Fruit fly (Drosophila melanogaster) whole organism, embryonic: ENCODE measurements around the gene Ppat-Dpck.

Experiments
- Abd-B ChIP-seq: fragments of 200-800 bp; sonication (Bioruptor generic); optimal IDR thresholded peaks from 2 replicates; lab custom pipeline; 2018; ENCODE audit warnings: missing biosample characterization, mild to moderate bottlenecking, missing genetic modification characterization, moderate library complexity
- C15 ChIP-seq: fragments of 200-800 bp; sonication (Bioruptor generic); IDR thresholded peaks from 3 replicates; pipeline ENCODE4 v1.3.6; 2022; ENCODE audit warnings: missing biosample characterization, missing genetic modification characterization
- CG10462 ChIP-seq: fragments of 200-800 bp; sonication (Bioruptor generic); optimal IDR thresholded peaks from 2 replicates; lab custom pipeline; 2016; ENCODE audit warnings: missing biosample characterization, missing genetic modification characterization
- CG11560 ChIP-seq: fragments of 200-800 bp; sonication (Bioruptor generic); IDR thresholded peaks from 3 replicates; pipeline ENCODE4 v1.3.6; 2022; ENCODE audit warnings: missing biosample characterization, missing genetic modification characterization
- CG13123 ChIP-seq: fragments of 200-800 bp; sonication (Bioruptor generic); optimal IDR thresholded peaks from 2 replicates; lab custom pipeline; 2016; ENCODE audit warnings: missing biosample characterization, missing genetic modification characterization
- CG13296 ChIP-seq: fragments of 200-800 bp; sonication (Bioruptor generic); optimal IDR thresholded peaks from 3 replicates; lab custom pipeline; 2018; ENCODE audit warnings: missing biosample characterization, mild to moderate bottlenecking, missing genetic modification characterization
- CG14860 ChIP-seq: fragments of 200-800 bp; sonication (Bioruptor generic); IDR thresholded peaks from 3 replicates; pipeline ENCODE4 v1.3.6; 2022; ENCODE audit warnings: missing biosample characterization, missing genetic modification characterization; ENCODE audit not compliant: partially characterized antibody
- CG15479 ChIP-seq: fragments of 200-800 bp; sonication (Bioruptor generic); optimal IDR thresholded peaks from 3 replicates; lab custom pipeline; 2019; ENCODE audit warnings: missing biosample characterization, mild to moderate bottlenecking, missing genetic modification characterization, moderate library complexity
- CG15696 ChIP-seq: fragments of 200-800 bp; sonication (Bioruptor generic); optimal IDR thresholded peaks from 2 replicates; lab custom pipeline; 2019; ENCODE audit warnings: missing biosample characterization, mild to moderate bottlenecking, missing genetic modification characterization, moderate library complexity
- CG16779 ChIP-seq: fragments of 200-800 bp; sonication (Bioruptor generic); IDR thresholded peaks from 2 replicates; pipeline ENCODE4 v1.3.6; 2022; ENCODE audit warnings: missing biosample characterization, missing genetic modification characterization
- CG17829 ChIP-seq: fragments of 200-800 bp; optimal IDR thresholded peaks from 2 replicates; lab custom pipeline; 2019; ENCODE audit warnings: missing biosample characterization, mild to moderate bottlenecking, missing genetic modification characterization, moderate library complexity
- CG1832 ChIP-seq: fragments of 200-800 bp; sonication (Bioruptor generic); optimal IDR thresholded peaks from 2 replicates; lab custom pipeline; 2017; ENCODE audit warnings: missing biosample characterization, mild to moderate bottlenecking, missing genetic modification characterization, inconsistent platforms
- CG18599 ChIP-seq: fragments of 200-800 bp; sonication (Bioruptor generic); optimal IDR thresholded peaks from 3 replicates; lab custom pipeline; 2017; ENCODE audit warnings: missing biosample characterization, missing genetic modification characterization, mild to moderate bottlenecking, moderate library complexity, missing genetic modification reagents
- CG18764 ChIP-seq: fragments of 200-800 bp; sonication (Bioruptor generic); optimal IDR thresholded peaks from 3 replicates; lab custom pipeline; 2016; ENCODE audit warnings: missing biosample characterization, missing genetic modification characterization
- CG2129 ChIP-seq: fragments of 200-800 bp; sonication (Bioruptor generic); IDR thresholded peaks from 2 replicates; pipeline ENCODE4 v1.3.6; 2022; ENCODE audit warnings: missing biosample characterization, missing genetic modification characterization; ENCODE audit not compliant: partially characterized antibody
- CG2678 ChIP-seq: fragments of 200-800 bp; sonication (Bioruptor generic); optimal IDR thresholded peaks from 3 replicates; lab custom pipeline; 2019; ENCODE audit warnings: missing biosample characterization, mild to moderate bottlenecking, missing genetic modification characterization, moderate library complexity
- CG31224 ChIP-seq: fragments of 200-800 bp; sonication (Bioruptor generic); IDR thresholded peaks from 2 replicates; pipeline ENCODE4 v1.3.6; 2022; ENCODE audit warnings: missing biosample characterization, missing genetic modification characterization
- CG3163 ChIP-seq: fragments of 200-800 bp; sonication (Bioruptor generic); optimal IDR thresholded peaks from 3 replicates; lab custom pipeline; 2016; ENCODE audit warnings: missing biosample characterization, missing genetic modification characterization
- CG34376 ChIP-seq: fragments of 200-800 bp; sonication (Bioruptor generic); optimal IDR thresholded peaks from 2 replicates; lab custom pipeline; 2018; ENCODE audit warnings: missing biosample characterization, mild to moderate bottlenecking, missing genetic modification characterization
- CG6854 ChIP-seq: fragments of 200-800 bp; sonication (Bioruptor generic); optimal IDR thresholded peaks from 3 replicates; lab custom pipeline; 2017; ENCODE audit warnings: missing biosample characterization, mild to moderate bottlenecking, missing genetic modification characterization
- CG7928 ChIP-seq: fragments of 200-800 bp; sonication (Bioruptor generic); optimal IDR thresholded peaks from 2 replicates; lab custom pipeline; 2017; ENCODE audit warnings: missing biosample characterization, mild to moderate bottlenecking, missing genetic modification characterization
- CG7987 ChIP-seq: fragments of 200-800 bp; sonication (Bioruptor generic); optimal IDR thresholded peaks from 2 replicates; lab custom pipeline; 2018; ENCODE audit warnings: missing biosample characterization, mild to moderate bottlenecking, missing genetic modification characterization, moderate library complexity
- CG8924 ChIP-seq: fragments of 200-800 bp; optimal IDR thresholded peaks from 3 replicates; lab custom pipeline; 2019; ENCODE audit warnings: missing biosample characterization, mild to moderate bottlenecking, missing genetic modification characterization, moderate library complexity
- Dip3 ChIP-seq: fragments of 200-800 bp; sonication (Bioruptor generic); optimal IDR thresholded peaks from 3 replicates; lab custom pipeline; 2016; ENCODE audit warnings: missing biosample characterization, missing genetic modification characterization
- Dref ChIP-seq: fragments of 200-800 bp; sonication (Bioruptor generic); IDR thresholded peaks from 2 replicates; pipeline ENCODE4 v1.3.6; 2022; ENCODE audit warnings: missing biosample characterization, missing genetic modification characterization
- E2f2 ChIP-seq: fragments of 200-800 bp; sonication (Bioruptor generic); IDR thresholded peaks from 2 replicates; pipeline ENCODE4 v1.3.6; 2022; ENCODE audit warnings: missing biosample characterization, missing genetic modification characterization
- Fer2 ChIP-seq: fragments of 200-800 bp; sonication (Bioruptor generic); optimal IDR thresholded peaks from 2 replicates; lab custom pipeline; 2018; ENCODE audit warnings: missing biosample characterization, mild to moderate bottlenecking, missing genetic modification characterization, moderate library complexity
- Gsc ChIP-seq: fragments of 200-800 bp; sonication (Bioruptor generic); IDR thresholded peaks from 2 replicates; pipeline ENCODE4 v1.3.6; 2022; ENCODE audit warnings: missing biosample characterization, missing genetic modification characterization
- H15 ChIP-seq: fragments of 200-800 bp; sonication (Bioruptor generic); IDR thresholded peaks from 3 replicates; pipeline ENCODE4 v1.3.6; 2022; ENCODE audit warnings: missing biosample characterization, missing genetic modification characterization
- HLHmδ ChIP-seq: fragments of 200-800 bp; sonication (Bioruptor generic); optimal IDR thresholded peaks from 2 replicates; lab custom pipeline; 2018; ENCODE audit warnings: missing biosample characterization, mild to moderate bottlenecking, missing genetic modification characterization, moderate library complexity
- Hey ChIP-seq: fragments of 200-800 bp; sonication (Bioruptor generic); optimal IDR thresholded peaks from 3 replicates; lab custom pipeline; 2018; ENCODE audit warnings: missing biosample characterization, mild to moderate bottlenecking, missing genetic modification characterization
- Neu2 ChIP-seq: fragments of 200-800 bp; sonication (Bioruptor generic); optimal IDR thresholded peaks from 3 replicates; lab custom pipeline; 2016; ENCODE audit warnings: missing biosample characterization, missing genetic modification characterization, borderline replicate concordance
- Spps ChIP-seq: fragments of 200-800 bp; sonication (Bioruptor generic); optimal IDR thresholded peaks from 2 replicates; lab custom pipeline; 2018; ENCODE audit warnings: missing biosample characterization, mild to moderate bottlenecking, missing genetic modification characterization
- Xrp1 ChIP-seq: fragments of 200-800 bp; sonication (Bioruptor generic); IDR thresholded peaks from 2 replicates; pipeline ENCODE4 v1.3.6; 2022; ENCODE audit warnings: missing biosample characterization, missing genetic modification characterization
- ase ChIP-seq: fragments of 200-800 bp; sonication (Bioruptor generic); IDR thresholded peaks from 3 replicates; pipeline ENCODE4 v1.3.6; 2022; ENCODE audit warnings: missing biosample characterization, missing genetic modification characterization
- bowl ChIP-seq: fragments of 200-800 bp; sonication (Bioruptor generic); IDR thresholded peaks from 2 replicates; pipeline ENCODE4 v1.3.6; 2022; ENCODE audit warnings: missing biosample characterization, missing genetic modification characterization
- cg ChIP-seq: fragments of 200-800 bp; sonication (Bioruptor generic); optimal IDR thresholded peaks from 3 replicates; lab custom pipeline; 2019; ENCODE audit warnings: missing biosample characterization, mild to moderate bottlenecking, missing genetic modification characterization, moderate library complexity
- cwo ChIP-seq: fragments of 200-800 bp; sonication (Bioruptor generic); optimal IDR thresholded peaks from 3 replicates; lab custom pipeline; 2017; ENCODE audit warnings: missing biosample characterization, missing genetic modification characterization, mild to moderate bottlenecking, moderate library complexity, missing genetic modification reagents
- dan ChIP-seq: fragments of 200-800 bp; sonication (Bioruptor generic); IDR thresholded peaks from 2 replicates; pipeline ENCODE4 v1.3.6; 2022; ENCODE audit warnings: missing biosample characterization, missing genetic modification characterization
- fru ChIP-seq: fragments of >200 bp; optimal IDR thresholded peaks from 2 replicates; lab custom pipeline; 2017
- ftz-f1 ChIP-seq: fragments of 200-800 bp; sonication (Bioruptor generic); optimal IDR thresholded peaks from 2 replicates; lab custom pipeline; 2016; ENCODE audit warnings: missing biosample characterization, missing genetic modification characterization
- gce ChIP-seq: fragments of 200-800 bp; sonication (Bioruptor generic); IDR thresholded peaks from 3 replicates; pipeline ENCODE4 v1.3.6; 2022; ENCODE audit warnings: missing biosample characterization, missing genetic modification characterization
- gsb ChIP-seq: fragments of 200-800 bp; sonication (Bioruptor generic); IDR thresholded peaks from 2 replicates; pipeline ENCODE4 v1.3.6; 2022; ENCODE audit warnings: missing biosample characterization, missing genetic modification characterization
- ind ChIP-seq: fragments of 200-800 bp; sonication (Bioruptor generic); optimal IDR thresholded peaks from 3 replicates; lab custom pipeline; 2016; ENCODE audit warnings: missing biosample characterization, missing genetic modification characterization
- oc ChIP-seq: fragments of 200-800 bp; sonication (Bioruptor generic); optimal IDR thresholded peaks from 2 replicates; lab custom pipeline; 2018; ENCODE audit warnings: missing biosample characterization, mild to moderate bottlenecking, missing genetic modification characterization, moderate library complexity
- ro ChIP-seq: fragments of 200-800 bp; sonication (Bioruptor generic); IDR thresholded peaks from 2 replicates; pipeline ENCODE4 v1.3.6; 2022; ENCODE audit warnings: missing biosample characterization, missing genetic modification characterization
- sens ChIP-seq: fragments of 200-800 bp; sonication (Bioruptor generic); peaks from one replicate; lab custom pipeline; 2016; ENCODE audit warnings: missing biosample characterization, missing genetic modification characterization
- ttk ChIP-seq: fragments of 200-800 bp; sonication (Bioruptor generic); IDR thresholded peaks from 2 replicates; pipeline ENCODE4 v2.1.2; 2022; ENCODE audit warnings: missing biosample characterization, missing genetic modification characterization
- tup ChIP-seq: fragments of 200-800 bp; sonication (Bioruptor generic); optimal IDR thresholded peaks from 2 replicates; lab custom pipeline; 2016; ENCODE audit warnings: missing biosample characterization, mild to moderate bottlenecking, missing genetic modification characterization, moderate library complexity
- vvl ChIP-seq: fragments of 200-800 bp; sonication (Bioruptor generic); IDR thresholded peaks from 2 replicates; pipeline ENCODE4 v1.3.6; 2022; ENCODE audit warnings: missing biosample characterization, missing genetic modification characterization

Gene Ppat-Dpck

DNA sequence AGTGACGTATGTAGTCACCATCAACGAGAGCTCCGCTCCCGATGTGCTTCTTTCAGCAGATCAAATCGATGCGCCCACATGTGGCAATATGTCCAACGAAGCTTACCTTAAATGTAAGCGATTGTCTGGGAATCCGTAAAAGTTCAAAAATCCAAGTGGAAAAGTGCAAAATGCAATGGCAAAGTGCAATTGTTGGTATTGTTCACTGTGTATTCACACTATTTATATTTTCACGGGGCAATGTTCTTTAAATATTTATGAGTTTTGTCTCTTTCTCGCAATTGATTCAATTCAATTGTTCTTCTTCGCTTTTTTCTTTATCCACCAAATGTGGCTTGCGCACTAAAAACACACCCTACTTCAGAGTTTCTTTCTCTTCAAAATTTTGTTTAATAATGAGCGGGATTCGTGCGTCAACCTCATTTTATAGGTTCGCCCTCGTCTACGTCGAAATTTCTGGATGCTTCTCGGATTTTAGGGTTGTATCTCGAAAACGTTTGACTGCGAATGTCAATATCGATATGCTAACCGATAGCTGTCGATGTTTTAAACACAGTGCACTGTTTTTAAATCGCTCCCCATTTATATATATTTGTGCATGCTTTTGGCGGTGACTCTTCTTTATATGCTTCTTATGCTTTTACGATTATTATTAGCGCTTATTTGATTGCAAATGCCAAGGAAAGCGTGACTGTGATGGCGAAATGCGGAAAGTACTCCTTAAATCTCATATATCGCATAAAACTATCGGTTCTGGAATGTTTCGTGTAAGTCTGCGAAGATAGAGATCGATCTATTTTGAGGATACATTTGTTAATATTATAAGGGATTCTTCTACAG is 16.6 kb downstream of the Ppat-Dpck start, which contains the start of gene DnaJ-1 (continued):
- no peak for TF ChIP-seq Neu2 (GFP tag; lab: Kevin White, UChicago)
- TF ChIP-seq CG11560 (tag; lab: Robert Waterston, UW), result no peak
- no peak for TF ChIP-seq Fer2 (tag; lab: Kevin White, UChicago)
- peak; percentile 32; the same call in 1 of the 2 replicates for TF ChIP-seq ttk (GFP tag; lab: Robert Waterston, UW)
- TF ChIP-seq CG13296 (GFP tag; lab: Kevin White, UChicago), result peak; percentile 50
- TF ChIP-seq Spps, result no peak
- no peak for TF ChIP-seq CG18764 (GFP tag; lab: Kevin White, UChicago)
- no peak for TF ChIP-seq ftz-f1
- no peak for TF ChIP-seq gsb (GFP tag; lab: Robert Waterston, UW)
- TF ChIP-seq CG31224 (GFP tag; lab: Robert Waterston, UW), result no peak
- TF ChIP-seq Gsc, result no peak
- TF ChIP-seq H15 (GFP tag; lab: Robert Waterston, UW), result no peak
- TF ChIP-seq CG17829 (tag; lab: Kevin White, UChicago), result peak; percentile 53
- peak; percentile 50 for TF ChIP-seq vvl (GFP tag; lab: Robert Waterston, UW)
- peak; percentile 3 for TF ChIP-seq ind (GFP tag; lab: Kevin White, UChicago)
- TF ChIP-seq CG8924 (tag; lab: Kevin White, UChicago), result peak; percentile 47
- no peak for TF ChIP-seq dan (GFP tag; lab: Robert Waterston, UW)
- no peak for TF ChIP-seq fru (lab: Kevin White, UChicago)
- TF ChIP-seq ro (GFP tag; lab: Robert Waterston, UW), result no peak
- TF ChIP-seq CG2678 (tag; lab: Kevin White, UChicago), result peak; percentile 43
- TF ChIP-seq CG2129, result peak; percentile 99
- TF ChIP-seq C15, result no peak
- no peak for TF ChIP-seq bowl (GFP tag; lab: Robert Waterston, UW)
- TF ChIP-seq CG15479 (GFP tag; lab: Kevin White, UChicago), result peak; percentile 19
- no peak for TF ChIP-seq CG15696
- peak; percentile 20 for TF ChIP-seq HLHmδ (GFP tag; lab: Kevin White, UChicago)
- TF ChIP-seq Dip3 (GFP tag; lab: Kevin White, UChicago), result peak; percentile 23
- TF ChIP-seq Dref (GFP tag; lab: Robert Waterston, UW), result peak; percentile 70
- TF ChIP-seq CG14860 (GFP tag; lab: Robert Waterston, UW), result peak; percentile 99
- no peak for TF ChIP-seq CG3163 (GFP tag; lab: Kevin White, UChicago)
- TF ChIP-seq CG1832 (GFP tag; lab: Kevin White, UChicago), result no peak
- TF ChIP-seq CG34376 (GFP tag; lab: Kevin White, UChicago), result peak; percentile 90
- no peak for TF ChIP-seq ase
- TF ChIP-seq CG6854 (GFP tag; lab: Kevin White, UChicago), result peak; percentile 52
- TF ChIP-seq CG18599 (GFP tag; lab: Kevin White, UChicago), result peak; percentile 70
- TF ChIP-seq tup (GFP tag; lab: Kevin White, UChicago), result no peak
- TF ChIP-seq CG7987 (GFP tag; lab: Kevin White, UChicago), result no peak
- TF ChIP-seq gce, result no peak
- TF ChIP-seq sens (GFP tag; lab: Kevin White, UChicago), result peak; percentile 82
- peak; percentile 85 for TF ChIP-seq E2f2 (GFP tag; lab: Robert Waterston, UW)
- TF ChIP-seq Hey, result peak; percentile 24
- TF ChIP-seq oc (tag; lab: Kevin White, UChicago), result no peak
- TF ChIP-seq Xrp1, result no peak
- TF ChIP-seq cg (GFP tag; lab: Kevin White, UChicago), result no peak
- no peak for TF ChIP-seq CG10462 (GFP tag; lab: Kevin White, UChicago)
- no peak for TF ChIP-seq CG7928 (GFP tag; lab: Kevin White, UChicago)
- TF ChIP-seq CG16779 (GFP tag; lab: Robert Waterston, UW), result no peak
- no peak for TF ChIP-seq CG13123 (GFP tag; lab: Kevin White, UChicago)
- TF ChIP-seq Abd-B (GFP tag; lab: Kevin White, UChicago), result no peak
- TF ChIP-seq cwo, result peak; percentile 19
